Worm (Caenorhabditis elegans) whole organism, L3 larva: ENCODE measurements around the gene ndx-2.

Experiments
- ceh-82 ChIP-seq: fragments of 150-350 bp; optimal IDR thresholded peaks from 2 replicates; lab custom pipeline; 2014; ENCODE audit warnings: missing biosample characterization, missing genetic modification characterization
- jun-1 ChIP-seq: fragments of 150-350 bp; optimal IDR thresholded peaks from 2 replicates; lab custom pipeline; 2014; ENCODE audit warnings: missing biosample characterization, missing genetic modification reagents, missing genetic modification characterization
- mdl-1 ChIP-seq: fragments of 150-350 bp; optimal IDR thresholded peaks from 2 replicates; lab custom pipeline; 2014; ENCODE audit warnings: missing biosample characterization, missing genetic modification characterization
- nhr-11 ChIP-seq: fragments of 150-350 bp; optimal IDR thresholded peaks from 2 replicates; lab custom pipeline; 2014; ENCODE audit warnings: missing biosample characterization, missing genetic modification characterization
- nhr-23 ChIP-seq: fragments of 150-350 bp; optimal IDR thresholded peaks from 2 replicates; lab custom pipeline; 2014; ENCODE audit warnings: missing biosample characterization, missing genetic modification reagents, missing genetic modification characterization
- nhr-237 ChIP-seq: fragments of 150-350 bp; optimal IDR thresholded peaks from 2 replicates; lab custom pipeline; 2014; ENCODE audit warnings: missing biosample characterization, missing genetic modification characterization
- pha-4 ChIP-seq: fragments of 150-350 bp; optimal IDR thresholded peaks from 2 replicates; lab custom pipeline; 2014; ENCODE audit warnings: missing biosample characterization, missing genetic modification reagents, missing genetic modification characterization
- skn-1 ChIP-seq: fragments of 150-350 bp; optimal IDR thresholded peaks from 2 replicates; lab custom pipeline; 2014; ENCODE audit warnings: missing biosample characterization, missing genetic modification characterization
- snpc-4 ChIP-seq: fragments of 150-350 bp; optimal IDR thresholded peaks from 2 replicates; lab custom pipeline; 2014; ENCODE audit warnings: missing biosample characterization, missing genetic modification characterization
- unc-62 ChIP-seq: fragments of 150-350 bp; sonication (generic microtip); optimal IDR thresholded peaks from 4 replicates; lab custom pipeline; 2014; ENCODE audit warnings: missing biosample characterization, missing genetic modification reagents, missing genetic modification characterization
- ztf-11 ChIP-seq: fragments of 150-350 bp; optimal IDR thresholded peaks from 2 replicates; lab custom pipeline; 2014; ENCODE audit warnings: missing biosample characterization, missing genetic modification characterization

ce11 chrV:2690478-2690877 is 25.7 kb upstream of the ndx-2 start:
- TF ChIP-seq ceh-82 (no peak), nhr-23 (tag; lab: Kevin White, UChicago) (no peak), nhr-237 (tag; lab: Kevin White, UChicago) (no peak), snpc-4 (tag; lab: Kevin White, UChicago) (no peak), pha-4 (no peak), unc-62 (GFP tag; lab: Kevin White, UChicago) (no peak), ztf-11 (no peak), mdl-1 (tag; lab: Kevin White, UChicago) (no peak), nhr-11 (tag; lab: Kevin White, UChicago) (no peak), skn-1 (tag; lab: Kevin White, UChicago) (no peak), jun-1 (tag; lab: Kevin White, UChicago) (no peak)
